Worm (Caenorhabditis elegans) whole organism, midembryonic: ENCODE measurements around the gene srx-85.

ENCODE experiments used
- cog-1 ChIP-seq: sonication (generic microtip); optimal IDR thresholded peaks from 2 replicates; lab custom pipeline; 2016; ENCODE audit warnings: missing genetic modification characterization, missing compliant biosample characterization
- flt-1 ChIP-seq: fragments of 200-800 bp; sonication (Bioruptor generic); IDR thresholded peaks from 2 replicates; pipeline ENCODE4 v1.3.6; 2022; ENCODE audit warnings: missing genetic modification characterization, missing compliant biosample characterization
- klf-2 ChIP-seq: fragments of 200-800 bp; sonication (Bioruptor generic); conservative IDR thresholded peaks from 2 replicates; pipeline ENCODE4 v1.3.6; 2022; ENCODE audit warnings: missing genetic modification reagents, missing genetic modification characterization, missing compliant biosample characterization
- ref-1 ChIP-seq: fragments of 200-800 bp; sonication (Bioruptor generic); conservative IDR thresholded peaks from 2 replicates; pipeline ENCODE4 v1.3.6; 2022; ENCODE audit warnings: missing genetic modification reagents, missing genetic modification characterization, missing compliant biosample characterization
- ztf-23 ChIP-seq: fragments of 200-800 bp; sonication (Bioruptor generic); IDR thresholded peaks from 2 replicates; pipeline ENCODE4 v1.3.6; 2022; ENCODE audit warnings: missing genetic modification reagents, missing genetic modification characterization, missing compliant biosample characterization
- ztf-29 ChIP-seq: fragments of 200-800 bp; sonication (Bioruptor generic); IDR thresholded peaks from 2 replicates; pipeline ENCODE4 v1.3.6; 2022; ENCODE audit warnings: missing genetic modification reagents, missing genetic modification characterization, missing compliant biosample characterization

ce11 chrV:11554260-11554659 lies 1.8 kb downstream of the srx-85 start, which contains the start of gene duo-1:
- no peak for TF ChIP-seq ref-1 (GFP tag; lab: Robert Waterston, UW)
- TF ChIP-seq klf-2 (GFP tag; lab: Robert Waterston, UW), result no peak
- TF ChIP-seq ztf-23 (GFP tag; lab: Robert Waterston, UW), result no peak
- no peak for TF ChIP-seq flt-1
- TF ChIP-seq ztf-29, result no peak
- no peak for TF ChIP-seq cog-1 (tag; lab: Kevin White, UChicago)
